Worm (Caenorhabditis elegans): ENCODE measurements around the gene ttll-5.

The ttll-5 gene

ce11 chrV:11531831-11532534, 23.1 kb downstream of the ttll-5 start (continued):
- no peak for TF ChIP-seq unc-39 (tag; optimal IDR thresholded peaks at IDR 0.05)
- no peak for TF ChIP-seq skn-1 (tag; optimal IDR thresholded peaks at IDR 0.05)
- peak; percentile 62 for TF ChIP-seq hmg-1.1 (GFP tag; IDR thresholded peaks at IDR 0.05)
- TF ChIP-seq nhr-28 (tag; optimal IDR thresholded peaks at IDR 0.05) = peak; percentile 94
- no peak for TF ChIP-seq fkh-10 (GFP tag; optimal IDR thresholded peaks at IDR 0.05)
- TF ChIP-seq ceh-82 (tag; optimal IDR thresholded peaks at IDR 0.05) = no peak
- 0 out of 2 replicates have a peak, but pooled peaks have one; percentile 24 for TF ChIP-seq nhr-41 (GFP tag; IDR thresholded peaks at IDR 0.05)
- peak; percentile 26 for TF ChIP-seq zfp-2 (tag; optimal IDR thresholded peaks at IDR 0.05)
- TF ChIP-seq vab-7 (GFP tag; IDR thresholded peaks at IDR 0.05) = no peak
- no peak for TF ChIP-seq F37D6.2 (tag; optimal IDR thresholded peaks at IDR 0.05)
- peak; percentile 48 for TF ChIP-seq lin-38 (GFP tag; IDR thresholded peaks at IDR 0.05)
- peak; percentile 61 for TF ChIP-seq jun-1 (tag; optimal IDR thresholded peaks at IDR 0.05)
- TF ChIP-seq ama-1 (optimal IDR thresholded peaks at IDR 0.05) = no peak
- TF ChIP-seq nhr-237 (tag; optimal IDR thresholded peaks at IDR 0.05) = no peak
- peak; percentile 43; the same call in 1 of the 2 replicates for TF ChIP-seq zfp-3 (GFP tag; conservative IDR thresholded peaks at IDR 0.05)
- TF ChIP-seq lin-29 (GFP tag; IDR thresholded peaks at IDR 0.05) = 0 out of 2 replicates have a peak, but pooled peaks have one; percentile 29
- TF ChIP-seq nhr-10 (tag; optimal IDR thresholded peaks at IDR 0.05) = peak; percentile 62
- TF ChIP-seq hlh-11 (tag; optimal IDR thresholded peaks at IDR 0.05) = peak; percentile 99
- TF ChIP-seq nhr-6 (tag; optimal IDR thresholded peaks at IDR 0.05) = peak; percentile 40
- TF ChIP-seq duxl-1 (tag; optimal IDR thresholded peaks at IDR 0.05; ENCODE audit: poor library complexity) = no peak
- TF ChIP-seq set-16 (GFP tag; IDR thresholded peaks at IDR 0.05) = peak; percentile 59; the same call in 1 of the 2 replicates
- peak; percentile 73 for TF ChIP-seq gei-8 (GFP tag; optimal IDR thresholded peaks at IDR 0.05)
- no peak for TF ChIP-seq attf-4 (tag; optimal IDR thresholded peaks at IDR 0.05)
- TF ChIP-seq zip-11 (GFP tag; IDR thresholded peaks at IDR 0.05) = no peak
- peak; percentile 62 to 96 for TF ChIP-seq daf-16 (GFP tag; optimal IDR thresholded peaks at IDR 0.05)
- peak; percentile 91 for TF ChIP-seq daf-16 (tag; optimal IDR thresholded peaks at IDR 0.05)
- TF ChIP-seq daf-19 (GFP tag; conservative IDR thresholded peaks at IDR 0.05) = no peak
- TF ChIP-seq T20F7.1 (GFP tag; optimal IDR thresholded peaks at IDR 0.05) = peak; percentile 71
- TF ChIP-seq mes-2 (tag; optimal IDR thresholded peaks at IDR 0.05; ENCODE audit: poor library complexity, severe bottlenecking) = peak; percentile 63
- TF ChIP-seq madf-9 (GFP tag; conservative IDR thresholded peaks at IDR 0.05) = peak; percentile 32; the same call in 1 of the 2 replicates
- TF ChIP-seq mdl-1 (tag; optimal IDR thresholded peaks at IDR 0.05) = peak; percentile 78 to 96
- peak; percentile 81 for TF ChIP-seq tra-1 (GFP tag; IDR thresholded peaks at IDR 0.05)
- TF ChIP-seq nhr-25 (tag; optimal IDR thresholded peaks at IDR 0.05; ENCODE audit: borderline replicate concordance, insufficient read depth) = peak; percentile 80
- TF ChIP-seq nhr-48 (tag; optimal IDR thresholded peaks at IDR 0.05) = peak; percentile 89
- TF ChIP-seq hif-1 (tag; optimal IDR thresholded peaks at IDR 0.05) = peak in 1 of 2 experiments; percentile 71
- peak; percentile 42 for TF ChIP-seq spr-1 (tag; optimal IDR thresholded peaks at IDR 0.05)
- peak; percentile 43; the same call in 1 of the 2 replicates for TF ChIP-seq ctbp-1 (GFP tag; IDR thresholded peaks at IDR 0.05)
- TF ChIP-seq nhr-102 (tag; optimal IDR thresholded peaks at IDR 0.05) = peak; percentile 49
- TF ChIP-seq php-3 (GFP tag; IDR thresholded peaks at IDR 0.05) = 0 out of 2 replicates have a peak, but pooled peaks have one; percentile 45
- no peak for TF ChIP-seq zip-2 (tag; optimal IDR thresholded peaks at IDR 0.05)
- TF ChIP-seq ceh-44 (GFP tag; IDR thresholded peaks at IDR 0.05) = no peak
- no peak for TF ChIP-seq madf-5 (GFP tag; IDR thresholded peaks at IDR 0.05)
- TF ChIP-seq pha-4 (GFP tag; IDR thresholded peaks at IDR 0.05) = peak; percentile 59; the same call in 1 of the 2 replicates
- peak; percentile 46 for TF ChIP-seq pha-4 (tag; optimal IDR thresholded peaks at IDR 0.05)
- peak; percentile 81 for TF ChIP-seq mep-1 (tag; optimal IDR thresholded peaks at IDR 0.05)
- TF ChIP-seq lin-1 (GFP tag; IDR thresholded peaks at IDR 0.05) = peak; percentile 64
